Fruit fly (Drosophila melanogaster) whole organism, pupa: ENCODE measurements around the gene CG4375.

Source experiments
- CG14655 ChIP-seq: fragments of 200-800 bp; sonication (Bioruptor generic); optimal IDR thresholded peaks from 3 replicates; lab custom pipeline; 2017; ENCODE audit warnings: mild to moderate bottlenecking, missing biosample characterization, missing genetic modification reagents, missing genetic modification characterization
- CG15710 ChIP-seq: fragments of 200-800 bp; sonication (Bioruptor generic); optimal IDR thresholded peaks from 2 replicates; lab custom pipeline; 2018; ENCODE audit warnings: missing biosample characterization, mild to moderate bottlenecking, missing genetic modification characterization, moderate library complexity
- CG17806 ChIP-seq: fragments of 200-800 bp; sonication (Bioruptor generic); optimal IDR thresholded peaks from 2 replicates; lab custom pipeline; 2018; ENCODE audit warnings: missing biosample characterization, mild to moderate bottlenecking, missing genetic modification characterization, moderate library complexity
- CG4496 ChIP-seq: fragments of 200-800 bp; sonication (Bioruptor generic); IDR thresholded peaks from 3 replicates; pipeline ENCODE4 v1.3.6; 2022; ENCODE audit warnings: missing biosample characterization, missing genetic modification characterization
- CG8159 ChIP-seq: fragments of 200-800 bp; sonication (Bioruptor generic); optimal IDR thresholded peaks from 3 replicates; lab custom pipeline; 2018; ENCODE audit warnings: missing biosample characterization, mild to moderate bottlenecking, missing genetic modification characterization, moderate library complexity
- D1 ChIP-seq: fragments of 200-800 bp; sonication (Bioruptor generic); optimal IDR thresholded peaks from 2 replicates; lab custom pipeline; 2018; ENCODE audit warnings: missing biosample characterization, mild to moderate bottlenecking, missing genetic modification characterization, moderate library complexity
- EcR ChIP-seq: fragments of 200-800 bp; sonication (Bioruptor generic); optimal IDR thresholded peaks from 3 replicates; lab custom pipeline; 2019; ENCODE audit warnings: missing biosample characterization, missing genetic modification characterization, mild to moderate bottlenecking, moderate library complexity, missing genetic modification reagents
- Ets98B ChIP-seq: fragments of 200-800 bp; sonication (Bioruptor generic); IDR thresholded peaks from 2 replicates; pipeline ENCODE4 v1.3.6; 2022; ENCODE audit warnings: missing biosample characterization, missing genetic modification characterization
- fd96Ca ChIP-seq: fragments of 200-800 bp; sonication (Bioruptor generic); IDR thresholded peaks from 3 replicates; pipeline ENCODE4 v1.3.6; 2022; ENCODE audit warnings: missing biosample characterization, missing genetic modification characterization
- gl ChIP-seq: fragments of 200-800 bp; sonication (Bioruptor generic); optimal IDR thresholded peaks from 2 replicates; lab custom pipeline; 2018; ENCODE audit warnings: missing biosample characterization, mild to moderate bottlenecking, missing genetic modification characterization
- rn ChIP-seq: fragments of 200-800 bp; sonication (Bioruptor generic); IDR thresholded peaks from 2 replicates; pipeline ENCODE4 v1.3.6; 2022; ENCODE audit warnings: missing biosample characterization, missing genetic modification characterization

DNA sequence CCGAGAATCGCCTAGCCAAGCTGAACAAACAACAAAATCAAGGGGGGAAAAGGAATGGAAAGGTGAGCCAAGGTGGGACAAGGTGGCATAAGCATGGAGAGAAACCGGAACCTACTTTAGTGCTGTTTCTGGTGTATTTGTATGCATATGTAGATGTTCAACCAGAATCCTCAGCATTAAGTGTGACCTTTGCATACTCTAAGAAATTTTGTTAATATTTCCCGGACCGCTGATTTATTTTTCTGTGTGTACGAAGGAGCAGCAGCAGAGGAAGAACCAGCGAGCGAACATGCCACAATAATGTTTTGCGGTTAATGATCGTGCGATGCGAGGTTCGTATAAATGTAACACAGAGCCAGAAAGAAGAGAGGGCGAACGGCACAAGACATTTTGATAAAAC, 38.3 kb upstream of the CG4375 start:
- peak; percentile 83 for TF ChIP-seq CG4496 (GFP tag; lab: Robert Waterston, UW)
- TF ChIP-seq CG8159 = peak; percentile 77
- peak; percentile 84 for TF ChIP-seq CG17806
- peak; percentile 80 for TF ChIP-seq fd96Ca (GFP tag; lab: Robert Waterston, UW)
- peak; percentile 57 for TF ChIP-seq EcR
- peak; percentile 86 for TF ChIP-seq CG15710 (tag; lab: Kevin White, UChicago)
- TF ChIP-seq rn (GFP tag; lab: Robert Waterston, UW) = 0 out of 2 replicates have a peak, but pooled peaks have one; percentile 4
- no peak for TF ChIP-seq D1 (tag; lab: Kevin White, UChicago)
- peak; percentile 69 for TF ChIP-seq gl (tag; lab: Kevin White, UChicago)
- TF ChIP-seq Ets98B = peak; percentile 39
- peak; percentile 81 for TF ChIP-seq CG14655 (GFP tag; lab: Kevin White, UChicago)
